Fruit fly (Drosophila melanogaster) Kc167 (cell line): ENCODE data around the gene Oatp33Eb.

ENCODE experiments used
- Sin3A ChIP-seq: fragments of >200 bp; optimal IDR thresholded peaks from 2 replicates; lab custom pipeline; 2018; ENCODE audit warnings: missing external identifiers
- h ChIP-seq: fragments of >200 bp; optimal IDR thresholded peaks from 3 replicates; lab custom pipeline; 2018; ENCODE audit warnings: missing external identifiers
- insv ChIP-seq: fragments of >200 bp; optimal IDR thresholded peaks from 3 replicates; lab custom pipeline; 2018; ENCODE audit warnings: missing external identifiers
- psq ChIP-seq: fragments of >200 bp; optimal IDR thresholded peaks from 2 replicates; lab custom pipeline; 2017; ENCODE audit warnings: missing external identifiers

- TF ChIP-seq psq (lab: Kevin White, UChicago) = no peak
- TF ChIP-seq h (lab: Kevin White, UChicago) = no peak
- TF ChIP-seq Sin3A (lab: Kevin White, UChicago) = no peak
- no peak for TF ChIP-seq insv (lab: Kevin White, UChicago)
These were observed 46.9 kb downstream of the Oatp33Eb start for dm6 chr2L:12495196-12495595.
